Fruit fly (Drosophila melanogaster) whole organism, embryonic: ENCODE measurements around the gene nod.

Experiments used
- Atf6 ChIP-seq: fragments of 200-800 bp; sonication (Bioruptor generic); IDR thresholded peaks from 2 replicates; pipeline ENCODE4 v1.3.6; 2022; ENCODE audit warnings: missing biosample characterization, missing genetic modification characterization
- CG12769 ChIP-seq: fragments of 200-800 bp; sonication (Bioruptor generic); optimal IDR thresholded peaks from 2 replicates; lab custom pipeline; 2019; ENCODE audit warnings: missing biosample characterization, mild to moderate bottlenecking, missing genetic modification characterization, moderate library complexity
- CG14014 ChIP-seq: fragments of 200-800 bp; sonication (Bioruptor generic); IDR thresholded peaks from 2 replicates; pipeline ENCODE4 v1.3.6; 2022; ENCODE audit warnings: missing biosample characterization, missing genetic modification characterization
- CG15073 ChIP-seq: fragments of 200-800 bp; sonication (Bioruptor generic); optimal IDR thresholded peaks from 2 replicates; lab custom pipeline; 2016; ENCODE audit warnings: missing biosample characterization, missing genetic modification characterization
- CG1529 ChIP-seq: fragments of 200-800 bp; sonication (Bioruptor generic); optimal IDR thresholded peaks from 3 replicates; lab custom pipeline; 2018; ENCODE audit warnings: missing biosample characterization, missing genetic modification characterization
- CG2129 ChIP-seq: fragments of 200-800 bp; sonication (Bioruptor generic); IDR thresholded peaks from 2 replicates; pipeline ENCODE4 v1.3.6; 2022; ENCODE audit warnings: missing biosample characterization, missing genetic modification characterization; ENCODE audit not compliant: partially characterized antibody
- CG2889 ChIP-seq: fragments of 200-800 bp; sonication (Bioruptor generic); IDR thresholded peaks from 3 replicates; pipeline ENCODE4 v1.3.6; 2022; ENCODE audit warnings: missing biosample characterization, missing genetic modification characterization
- CG32532 ChIP-seq: fragments of 200-800 bp; sonication (Bioruptor generic); IDR thresholded peaks from 2 replicates; pipeline ENCODE4 v1.3.6; 2022; ENCODE audit warnings: missing biosample characterization, missing genetic modification characterization
- CG3838 ChIP-seq: fragments of 200-800 bp; sonication (Bioruptor generic); optimal IDR thresholded peaks from 3 replicates; lab custom pipeline; 2016; ENCODE audit warnings: missing biosample characterization, missing genetic modification characterization
- CG6813 ChIP-seq: fragments of 200-800 bp; sonication (Bioruptor generic); optimal IDR thresholded peaks from 2 replicates; lab custom pipeline; 2017; ENCODE audit warnings: missing biosample characterization, missing genetic modification characterization, mild to moderate bottlenecking, moderate library complexity, missing genetic modification reagents
- CG6854 ChIP-seq: fragments of 200-800 bp; sonication (Bioruptor generic); optimal IDR thresholded peaks from 3 replicates; lab custom pipeline; 2017; ENCODE audit warnings: missing biosample characterization, mild to moderate bottlenecking, missing genetic modification characterization
- CG7357 ChIP-seq: fragments of 200-800 bp; sonication (Bioruptor generic); IDR thresholded peaks from 3 replicates; pipeline ENCODE4 v1.3.6; 2022; ENCODE audit warnings: missing biosample characterization, missing genetic modification characterization
- CG7963 ChIP-seq: fragments of 200-800 bp; sonication (Bioruptor generic); IDR thresholded peaks from 3 replicates; pipeline ENCODE4 v1.3.6; 2022; ENCODE audit warnings: missing biosample characterization, missing genetic modification characterization; ENCODE audit not compliant: partially characterized antibody
- CG8924 ChIP-seq: fragments of 200-800 bp; optimal IDR thresholded peaks from 3 replicates; lab custom pipeline; 2019; ENCODE audit warnings: missing biosample characterization, mild to moderate bottlenecking, missing genetic modification characterization, moderate library complexity
- CG9437 ChIP-seq: fragments of 200-800 bp; sonication (Bioruptor generic); optimal IDR thresholded peaks from 2 replicates; lab custom pipeline; 2018; ENCODE audit warnings: missing biosample characterization, mild to moderate bottlenecking, missing genetic modification characterization
- CG9797 ChIP-seq: fragments of 200-800 bp; sonication (Bioruptor generic); optimal IDR thresholded peaks from 3 replicates; lab custom pipeline; 2018; ENCODE audit warnings: missing biosample characterization, mild to moderate bottlenecking, missing genetic modification characterization
- Doc2 ChIP-seq: fragments of 200-800 bp; sonication (Bioruptor generic); IDR thresholded peaks from 2 replicates; pipeline ENCODE4 v1.3.6; 2022; ENCODE audit warnings: missing biosample characterization, missing genetic modification characterization
- ERR ChIP-seq: fragments of 200-800 bp; sonication (Bioruptor generic); optimal IDR thresholded peaks from 2 replicates; lab custom pipeline; 2016; ENCODE audit warnings: missing biosample characterization, missing genetic modification characterization
- HLH54F ChIP-seq: fragments of 200-800 bp; sonication (Bioruptor generic); optimal IDR thresholded peaks from 3 replicates; lab custom pipeline; 2016; ENCODE audit warnings: missing biosample characterization, missing genetic modification characterization
- HmgZ ChIP-seq: fragments of 200-800 bp; sonication (Bioruptor generic); optimal IDR thresholded peaks from 2 replicates; lab custom pipeline; 2018; ENCODE audit warnings: missing biosample characterization, mild to moderate bottlenecking, missing genetic modification characterization
- Hr51 ChIP-seq, 2 experiments: fragments of 200-800 bp; sonication (Bioruptor generic); optimal IDR thresholded peaks; 2 replicates in 1 of 2; 3 replicates in 1 of 2; lab custom pipeline; 2016 to 2018; ENCODE audit warnings: missing biosample characterization in 2 of 2, missing genetic modification characterization in 2 of 2, mild to moderate bottlenecking in 1 of 2, moderate library complexity in 1 of 2
- Myb ChIP-seq: fragments of 200-800 bp; sonication (Bioruptor generic); optimal IDR thresholded peaks from 2 replicates; lab custom pipeline; 2016; ENCODE audit warnings: missing biosample characterization, missing genetic modification characterization
- Nf-YC ChIP-seq: fragments of 200-800 bp; optimal IDR thresholded peaks from 3 replicates; lab custom pipeline; 2019; ENCODE audit warnings: missing biosample characterization, mild to moderate bottlenecking, missing genetic modification characterization, moderate library complexity
- PHDP ChIP-seq: fragments of 200-800 bp; sonication (Bioruptor generic); optimal IDR thresholded peaks from 3 replicates; lab custom pipeline; 2018; ENCODE audit warnings: missing biosample characterization, mild to moderate bottlenecking, missing genetic modification characterization, moderate library complexity
- Scr ChIP-seq: fragments of 200-800 bp; sonication (Bioruptor generic); IDR thresholded peaks from 2 replicates; pipeline ENCODE4 v1.3.6; 2022; ENCODE audit warnings: missing biosample characterization, missing genetic modification characterization; ENCODE audit not compliant: partially characterized antibody
- ara ChIP-seq: fragments of 200-800 bp; sonication (Bioruptor generic); IDR thresholded peaks from 2 replicates; pipeline ENCODE4 v1.3.6; 2022; ENCODE audit warnings: missing biosample characterization, missing genetic modification characterization
- bcd ChIP-seq: fragments of 200-800 bp; sonication (Bioruptor generic); optimal IDR thresholded peaks from 2 replicates; lab custom pipeline; 2017; ENCODE audit warnings: missing biosample characterization, mild to moderate bottlenecking, missing genetic modification characterization
- chinmo ChIP-seq: fragments of 200-800 bp; sonication (Bioruptor generic); IDR thresholded peaks from 4 replicates; pipeline ENCODE4 v1.3.6; 2022; ENCODE audit warnings: missing biosample characterization, missing genetic modification characterization; ENCODE audit not compliant: partially characterized antibody
- disco-r ChIP-seq: fragments of 200-800 bp; sonication (Bioruptor generic); optimal IDR thresholded peaks from 2 replicates; lab custom pipeline; 2016; ENCODE audit warnings: missing biosample characterization, missing genetic modification characterization
- en ChIP-seq: fragments of 200-800 bp; sonication (Bioruptor generic); optimal IDR thresholded peaks from 2 replicates; lab custom pipeline; 2016; ENCODE audit warnings: missing biosample characterization, missing genetic modification characterization
- ewg ChIP-seq: fragments of 200-800 bp; sonication (Bioruptor generic); optimal IDR thresholded peaks from 3 replicates; lab custom pipeline; 2017; ENCODE audit warnings: mild to moderate bottlenecking, missing biosample characterization, missing genetic modification reagents, missing genetic modification characterization
- gsb-n ChIP-seq: fragments of 200-800 bp; sonication (Bioruptor generic); optimal IDR thresholded peaks from 3 replicates; lab custom pipeline; 2018; ENCODE audit warnings: missing biosample characterization, mild to moderate bottlenecking, missing genetic modification characterization
- hbn ChIP-seq: fragments of 200-800 bp; sonication (Bioruptor generic); IDR thresholded peaks from 2 replicates; pipeline ENCODE4 v1.3.6; 2022; ENCODE audit warnings: missing biosample characterization, missing genetic modification characterization; ENCODE audit not compliant: partially characterized antibody
- hth ChIP-seq: fragments of >200 bp; optimal IDR thresholded peaks from 2 replicates; lab custom pipeline; 2017; ENCODE audit warnings: inconsistent platforms
- inv ChIP-seq: fragments of 200-800 bp; sonication (Bioruptor generic); IDR thresholded peaks from 2 replicates; pipeline ENCODE4 v1.3.6; 2022; ENCODE audit warnings: missing biosample characterization, missing genetic modification characterization; ENCODE audit not compliant: partially characterized antibody
- ken ChIP-seq: fragments of 200-800 bp; sonication (Bioruptor generic); IDR thresholded peaks from 3 replicates; pipeline ENCODE4 v1.3.6; 2022; ENCODE audit warnings: missing biosample characterization, missing genetic modification characterization
- lbe ChIP-seq: fragments of 200-800 bp; sonication (Bioruptor generic); optimal IDR thresholded peaks from 2 replicates; lab custom pipeline; 2016; ENCODE audit warnings: missing biosample characterization, mild to moderate bottlenecking, missing genetic modification characterization
- nau ChIP-seq: fragments of 200-800 bp; sonication (Bioruptor generic); optimal IDR thresholded peaks from 3 replicates; lab custom pipeline; 2017; ENCODE audit warnings: missing biosample characterization, mild to moderate bottlenecking, missing genetic modification characterization, missing genetic modification reagents
- nerfin-1 ChIP-seq: fragments of 200-800 bp; sonication (Bioruptor generic); optimal IDR thresholded peaks from 3 replicates; lab custom pipeline; 2019; ENCODE audit warnings: missing biosample characterization, mild to moderate bottlenecking, missing genetic modification characterization, moderate library complexity
- pan ChIP-seq, 4 experiments: fragments of >200 bp in 3 of 4; fragments of 200-800 bp in 1 of 4; sonication (Bioruptor generic) in 1 of 4; optimal IDR thresholded peaks in 3 of 4; IDR thresholded peaks in 1 of 4; 2 replicates each; pipeline versions ENCODE4 v1.3.6 to Lab custom; 2017 to 2022; ENCODE audit warnings: missing biosample characterization in 2 of 4, missing genetic modification characterization in 2 of 4, mixed read lengths in 1 of 4
- pfk ChIP-seq: fragments of 200-800 bp; sonication (Bioruptor generic); optimal IDR thresholded peaks from 2 replicates; lab custom pipeline; 2018; ENCODE audit warnings: missing biosample characterization, mild to moderate bottlenecking, missing genetic modification characterization, moderate library complexity
- repo ChIP-seq: fragments of 200-800 bp; sonication (Bioruptor generic); optimal IDR thresholded peaks from 2 replicates; lab custom pipeline; 2016; ENCODE audit warnings: missing biosample characterization, missing genetic modification characterization
- sens ChIP-seq: fragments of 200-800 bp; sonication (Bioruptor generic); peaks from one replicate; lab custom pipeline; 2016; ENCODE audit warnings: missing biosample characterization, missing genetic modification characterization
- sim ChIP-seq: fragments of 200-800 bp; sonication (Bioruptor generic); IDR thresholded peaks from 2 replicates; pipeline ENCODE4 v1.3.6; 2022; ENCODE audit warnings: missing biosample characterization, missing genetic modification characterization
- slbo ChIP-seq: fragments of 200-800 bp; sonication (Bioruptor generic); IDR thresholded peaks from 2 replicates; pipeline ENCODE4 v1.3.6; 2022; ENCODE audit warnings: missing biosample characterization, missing genetic modification characterization
- unc-4 ChIP-seq: fragments of 200-800 bp; sonication (Bioruptor generic); IDR thresholded peaks from 2 replicates; pipeline ENCODE4 v1.3.6; 2022; ENCODE audit warnings: missing biosample characterization, missing genetic modification characterization; ENCODE audit not compliant: partially characterized antibody
- wdn ChIP-seq: fragments of 200-800 bp; sonication (Bioruptor generic); IDR thresholded peaks from 2 replicates; pipeline ENCODE4 v1.3.6; 2022; ENCODE audit warnings: missing biosample characterization, missing genetic modification characterization
- zf30C ChIP-seq: fragments of 200-800 bp; sonication (Bioruptor generic); optimal IDR thresholded peaks from 3 replicates; lab custom pipeline; 2018; ENCODE audit warnings: missing biosample characterization, mild to moderate bottlenecking, missing genetic modification characterization

Gene nod

DNA sequence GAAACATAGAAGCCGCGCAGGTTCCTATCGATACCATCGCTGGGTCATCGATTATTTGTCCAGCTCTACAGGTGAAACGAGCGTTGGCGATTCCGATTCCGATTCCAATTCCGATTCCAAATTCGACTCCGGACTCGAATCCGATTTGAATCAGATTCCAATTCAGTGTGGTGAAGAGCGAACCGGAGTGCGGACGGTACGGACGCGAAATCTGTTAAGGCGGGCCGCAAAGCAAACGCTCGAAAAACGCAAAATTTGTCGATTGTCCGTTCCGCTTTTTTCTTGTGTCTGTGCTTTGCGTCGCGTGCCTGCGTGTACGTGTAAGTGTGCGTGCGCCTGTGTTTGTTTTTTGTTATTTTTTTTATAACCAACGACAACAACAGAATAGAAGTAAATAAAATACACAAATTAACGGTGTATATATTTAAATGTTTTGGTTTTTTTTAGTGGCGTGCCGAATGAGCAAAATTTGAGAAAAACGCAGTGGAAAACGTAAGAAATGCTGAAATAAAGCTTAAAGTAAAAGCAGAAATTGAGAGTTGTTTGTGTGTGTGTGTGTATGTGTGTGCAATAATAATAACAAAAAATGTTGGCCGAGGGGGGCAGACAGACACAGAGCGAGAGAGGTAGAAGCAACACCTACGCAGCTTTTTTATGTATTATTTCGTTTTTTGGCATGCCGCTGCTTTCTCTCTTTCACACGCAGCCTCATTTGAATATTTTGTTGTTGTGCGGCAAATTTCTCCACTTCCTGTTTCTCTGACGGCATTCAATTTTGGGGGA lies 41.5 kb downstream of the nod start, which contains the start of gene Ptp10D (continued):
- no peak for TF ChIP-seq HLH54F (GFP tag; lab: Kevin White, UChicago)
- peak; percentile 16 for TF ChIP-seq nerfin-1 (tag; lab: Kevin White, UChicago)
- TF ChIP-seq CG2889, result no peak
- no peak for TF ChIP-seq bcd
- TF ChIP-seq CG6813 (GFP tag; lab: Kevin White, UChicago), result peak; percentile 14
- peak; percentile 88 for TF ChIP-seq CG7963 (GFP tag; lab: Robert Waterston, UW)
- peak; percentile 33; the same call in 1 of the 3 replicates for TF ChIP-seq ken (GFP tag; lab: Robert Waterston, UW)
- no peak for TF ChIP-seq repo (GFP tag; lab: Kevin White, UChicago)
- TF ChIP-seq unc-4, result peak; percentile 83
- 0 out of 2 replicates have a peak, but pooled peaks have one; percentile 30 for TF ChIP-seq slbo (GFP tag; lab: Robert Waterston, UW)
- TF ChIP-seq Atf6, result no peak
- TF ChIP-seq Scr (GFP tag; lab: Robert Waterston, UW), result peak; percentile 87
- peak; percentile 56 for TF ChIP-seq pfk (GFP tag; lab: Kevin White, UChicago)
- TF ChIP-seq chinmo (GFP tag; lab: Robert Waterston, UW), result peak; percentile 84
- peak; percentile 33 for TF ChIP-seq gsb-n (tag; lab: Kevin White, UChicago)
- TF ChIP-seq sim, result 0 out of 2 replicates have a peak, but pooled peaks have one; percentile 47
- TF ChIP-seq Doc2, result no peak
- peak; percentile 59 for TF ChIP-seq hbn (GFP tag; lab: Robert Waterston, UW)
- peak; percentile 18 for TF ChIP-seq CG12769 (tag; lab: Kevin White, UChicago)
- TF ChIP-seq en (GFP tag; lab: Kevin White, UChicago), result peak; percentile 2
- no peak for TF ChIP-seq ERR (GFP tag; lab: Kevin White, UChicago)
- no peak for TF ChIP-seq CG7357
- TF ChIP-seq wdn, result 0 out of 2 replicates have a peak, but pooled peaks have one; percentile 22
- TF ChIP-seq CG14014 (GFP tag; lab: Robert Waterston, UW), result peak; percentile 16; the same call in 1 of the 2 replicates
- TF ChIP-seq pan (optimal IDR thresholded peaks at IDR 0.05; lab: Kevin White, UChicago), result no peak
- peak in 1 of 2 experiments; percentile 16 for TF ChIP-seq pan (GFP tag; optimal IDR thresholded peaks at IDR 0.05 in 1 of 2, IDR thresholded peaks at IDR 0.05 in 1 of 2)
- TF ChIP-seq ewg (GFP tag; lab: Kevin White, UChicago), result peak; percentile 30
- TF ChIP-seq zf30C (GFP tag; lab: Kevin White, UChicago), result peak; percentile 47
- peak; percentile 84 for TF ChIP-seq sens (GFP tag; lab: Kevin White, UChicago)
- TF ChIP-seq ara (GFP tag; lab: Robert Waterston, UW), result no peak
- TF ChIP-seq hth (lab: Kevin White, UChicago), result no peak
- TF ChIP-seq CG1529, result no peak
- peak; percentile 88 for TF ChIP-seq inv (GFP tag; lab: Robert Waterston, UW)
- 0 out of 2 replicates have a peak, but pooled peaks have one; percentile 14 for TF ChIP-seq CG2129
- peak in 1 of 2 experiments; percentile 3 for TF ChIP-seq Hr51 (GFP tag; optimal IDR thresholded peaks at IDR 0.05; lab: Kevin White, UChicago)
- TF ChIP-seq disco-r, result peak; percentile 6
- peak; percentile 30 for TF ChIP-seq CG32532 (GFP tag; lab: Robert Waterston, UW)
- no peak for TF ChIP-seq CG6854 (GFP tag; lab: Kevin White, UChicago)
- TF ChIP-seq CG9437, result peak; percentile 9
- TF ChIP-seq CG15073 (GFP tag; lab: Kevin White, UChicago), result no peak
- TF ChIP-seq PHDP (tag; lab: Kevin White, UChicago), result peak; percentile 11
- peak; percentile 17 for TF ChIP-seq CG3838 (GFP tag; lab: Kevin White, UChicago)
- TF ChIP-seq CG9797 (GFP tag; lab: Kevin White, UChicago), result peak; percentile 25
- peak; percentile 7 for TF ChIP-seq nau (GFP tag; lab: Kevin White, UChicago)
- TF ChIP-seq Nf-YC, result peak; percentile 37
- peak; percentile 57 for TF ChIP-seq lbe (GFP tag; lab: Kevin White, UChicago)
- peak; percentile 57 for TF ChIP-seq CG8924 (tag; lab: Kevin White, UChicago)
- TF ChIP-seq HmgZ (tag; lab: Kevin White, UChicago), result peak; percentile 40
- TF ChIP-seq Myb (GFP tag; lab: Kevin White, UChicago), result peak; percentile 92
